Comparison of ENCODE assay signal across 1 fruit fly cellular context in genomic region chrX:12472244-12472736, dm6.
A peak's percentile ranks its signal among the peaks of the same experiment; 100 is the strongest.
TF ChIP-seq lines count a peak whose summit lies in the region.

No protein-coding gene starts in this region.

TF ChIP-seq in whole organism, embryonic, 481 proteins besides CTCF, POLR2A, EP300 and RAD21 (continued from another document):
- TF ChIP-seq CG11085 (GFP tag; IDR thresholded peaks at IDR 0.05; lab: Robert Waterston, UW) (peak; percentile 89), CG5953 (GFP tag; IDR thresholded peaks at IDR 0.05; lab: Robert Waterston, UW) (peak; percentile 60; the same call in 1 of the 2 replicates), MBD-R2 (GFP tag; IDR thresholded peaks at IDR 0.05; lab: Robert Waterston, UW) (peak; percentile 93), ranshi (GFP tag; IDR thresholded peaks at IDR 0.05; lab: Robert Waterston, UW) (peak; percentile 96), CG11504 (tag; optimal IDR thresholded peaks at IDR 0.05; lab: Kevin White, UChicago) (peak; percentile 96), kah (GFP tag; optimal IDR thresholded peaks at IDR 0.05; lab: Kevin White, UChicago) (peak; percentile 87), Mad (GFP tag; optimal IDR thresholded peaks at IDR 0.05; lab: Kevin White, UChicago) (peak; percentile 81), lov (optimal IDR thresholded peaks at IDR 0.05; lab: Kevin White, UChicago) (no peak), lov (GFP tag; IDR thresholded peaks at IDR 0.05; lab: Robert Waterston, UW) (peak; percentile 72; the same call in 2 of the 3 replicates), CG6272 (GFP tag; IDR thresholded peaks at IDR 0.05; lab: Robert Waterston, UW) (peak; percentile 84), CG12391 (tag; optimal IDR thresholded peaks at IDR 0.05; lab: Kevin White, UChicago) (peak; percentile 94), dpn (GFP tag; optimal IDR thresholded peaks at IDR 0.05; lab: Kevin White, UChicago) (peak; percentile 80 to 91), CG30020 (tag; optimal IDR thresholded peaks at IDR 0.05; lab: Kevin White, UChicago) (peak; percentile 74), ci (GFP tag; IDR thresholded peaks at IDR 0.05; lab: Robert Waterston, UW) (peak; percentile 91), trem (tag; optimal IDR thresholded peaks at IDR 0.05; lab: Kevin White, UChicago) (peak; percentile 81), CG17912 (GFP tag; optimal IDR thresholded peaks at IDR 0.05; lab: Kevin White, UChicago) (peak; percentile 87), CG12299 (tag; optimal IDR thresholded peaks at IDR 0.05; lab: Kevin White, UChicago) (peak; percentile 90), CG14441 (GFP tag; IDR thresholded peaks at IDR 0.05; lab: Robert Waterston, UW) (peak; percentile 95), HLH54F (GFP tag; optimal IDR thresholded peaks at IDR 0.05; lab: Kevin White, UChicago) (peak; percentile 68), Nf-YC (tag; optimal IDR thresholded peaks at IDR 0.05; lab: Kevin White, UChicago) (peak; percentile 87), PHDP (tag; optimal IDR thresholded peaks at IDR 0.05; lab: Kevin White, UChicago) (peak; percentile 96), D19A (tag; optimal IDR thresholded peaks at IDR 0.05; lab: Kevin White, UChicago) (peak; percentile 89), BtbVII (GFP tag; optimal IDR thresholded peaks at IDR 0.05; lab: Kevin White, UChicago) (peak; percentile 94), CG12071 (GFP tag; optimal IDR thresholded peaks at IDR 0.05; lab: Kevin White, UChicago) (peak; percentile 88), CG14050 (GFP tag; IDR thresholded peaks at IDR 0.05; lab: Robert Waterston, UW) (peak; percentile 90), bowl (GFP tag; IDR thresholded peaks at IDR 0.05; lab: Robert Waterston, UW) (peak; percentile 88), CG11093 (GFP tag; IDR thresholded peaks at IDR 0.05; lab: Robert Waterston, UW) (peak; percentile 89), H2.0 (GFP tag; IDR thresholded peaks at IDR 0.05; lab: Robert Waterston, UW) (peak; percentile 92), seq (GFP tag; IDR thresholded peaks at IDR 0.05; lab: Robert Waterston, UW) (peak; percentile 97), CG4404 (GFP tag; IDR thresholded peaks at IDR 0.05; lab: Robert Waterston, UW) (peak; percentile 85), nmo (GFP tag; optimal IDR thresholded peaks at IDR 0.05; lab: Kevin White, UChicago) (peak; percentile 96)
